Worm (Caenorhabditis elegans) whole organism, midembryonic: Measurements from ENCODE around the gene clec-165.

Experiments used
- T22C8.4 ChIP-seq: fragments of 200-800 bp; sonication (Bioruptor generic); IDR thresholded peaks from 2 replicates; pipeline ENCODE4 v1.3.6; 2022; ENCODE audit warnings: missing genetic modification characterization, missing compliant biosample characterization
- cog-1 ChIP-seq: sonication (generic microtip); optimal IDR thresholded peaks from 2 replicates; lab custom pipeline; 2016; ENCODE audit warnings: missing genetic modification characterization, missing compliant biosample characterization
- flt-1 ChIP-seq: fragments of 200-800 bp; sonication (Bioruptor generic); IDR thresholded peaks from 2 replicates; pipeline ENCODE4 v1.3.6; 2022; ENCODE audit warnings: missing genetic modification characterization, missing compliant biosample characterization
- klf-2 ChIP-seq: fragments of 200-800 bp; sonication (Bioruptor generic); conservative IDR thresholded peaks from 2 replicates; pipeline ENCODE4 v1.3.6; 2022; ENCODE audit warnings: missing genetic modification reagents, missing genetic modification characterization, missing compliant biosample characterization
- med-1 ChIP-seq: sonication (generic microtip); optimal IDR thresholded peaks from 2 replicates; lab custom pipeline; 2017; ENCODE audit warnings: missing genetic modification characterization, mild to moderate bottlenecking, missing compliant biosample characterization, antibody characterized with exemption, missing genetic modification reagents; ENCODE audit not compliant: insufficient read depth
- ref-1 ChIP-seq: fragments of 200-800 bp; sonication (Bioruptor generic); conservative IDR thresholded peaks from 2 replicates; pipeline ENCODE4 v1.3.6; 2022; ENCODE audit warnings: missing genetic modification reagents, missing genetic modification characterization, missing compliant biosample characterization
- tab-1 ChIP-seq: fragments of 200-800 bp; sonication (Bioruptor generic); IDR thresholded peaks from 2 replicates; pipeline ENCODE4 v1.3.6; 2022; ENCODE audit warnings: missing genetic modification characterization, missing compliant biosample characterization
- ztf-23 ChIP-seq: fragments of 200-800 bp; sonication (Bioruptor generic); IDR thresholded peaks from 2 replicates; pipeline ENCODE4 v1.3.6; 2022; ENCODE audit warnings: missing genetic modification reagents, missing genetic modification characterization, missing compliant biosample characterization
- ztf-29 ChIP-seq: fragments of 200-800 bp; sonication (Bioruptor generic); IDR thresholded peaks from 2 replicates; pipeline ENCODE4 v1.3.6; 2022; ENCODE audit warnings: missing genetic modification reagents, missing genetic modification characterization, missing compliant biosample characterization

Gene clec-165

DNA sequence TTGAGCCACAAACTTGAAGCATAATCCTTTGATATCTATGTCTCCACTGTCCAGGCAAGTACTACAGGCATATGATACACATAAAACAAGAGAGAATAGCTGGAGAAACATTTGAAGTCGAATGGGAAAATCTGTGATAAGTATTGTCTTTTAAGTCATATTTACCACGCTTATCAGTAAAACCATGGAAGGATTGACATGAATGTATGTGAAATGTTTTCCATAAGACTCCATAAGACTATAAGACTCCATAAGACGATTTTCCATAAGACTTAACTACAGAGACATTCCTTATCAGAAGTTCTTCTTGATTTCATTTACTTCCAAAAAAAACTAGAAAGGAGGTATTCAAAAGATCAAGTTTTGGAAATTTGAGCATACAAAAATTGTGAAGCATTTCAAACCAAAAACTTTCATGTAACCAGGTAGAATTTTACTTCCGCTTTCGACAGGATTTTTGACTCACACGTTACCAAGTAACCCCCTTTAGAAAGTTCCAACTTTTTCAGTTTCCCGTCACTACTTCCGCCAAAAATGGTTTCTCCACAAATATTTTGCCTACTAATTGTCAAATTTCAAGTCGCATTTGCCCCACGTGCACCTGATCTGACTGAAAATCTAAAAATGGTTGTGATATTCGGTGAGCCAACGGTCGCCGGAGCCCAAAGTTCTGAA lies at the start of gene clec-165, which contains the start of gene F38A1.11:
Gene clec-165 (minus strand): TSS at position 125 of the 675 bp plus-strand sequence.
Gene F38A1.11 (plus strand): TSS at position 625 of the 675 bp plus-strand sequence.
- no peak for TF ChIP-seq ztf-29 (GFP tag; lab: Robert Waterston, UW)

DNA sequence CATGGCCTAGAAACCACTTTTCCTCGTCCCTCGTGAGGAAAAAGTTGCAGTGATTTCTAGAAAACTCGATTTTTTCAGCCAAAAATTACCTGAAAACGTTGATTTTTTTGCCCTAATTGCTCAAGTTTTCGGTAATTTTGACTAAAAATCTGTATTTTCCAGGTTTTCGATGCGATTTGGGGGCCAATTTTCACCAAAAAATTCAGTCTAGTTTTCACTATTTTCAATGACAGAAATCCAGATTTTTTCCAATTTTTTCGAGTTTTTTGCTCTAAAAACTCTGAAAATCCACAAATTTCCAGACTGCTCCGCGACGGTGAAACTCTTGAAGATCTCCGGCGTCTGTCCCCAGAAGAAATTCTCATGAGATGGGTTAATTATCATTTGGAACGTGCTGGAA lies 42.6 kb upstream of the clec-165 start, which contains the start of gene plst-1:
Gene plst-1 (plus strand): TSS at position 301 of the 400 bp plus-strand sequence.
- TF ChIP-seq ref-1 (no peak), ztf-23 (GFP tag; lab: Robert Waterston, UW) (no peak), flt-1 (no peak), ztf-29 (GFP tag; lab: Robert Waterston, UW) (no peak), klf-2 (GFP tag; lab: Robert Waterston, UW) (no peak), tab-1 (GFP tag; lab: Robert Waterston, UW) (no peak), T22C8.4 (GFP tag; lab: Robert Waterston, UW) (no peak), med-1 (no peak)

DNA sequence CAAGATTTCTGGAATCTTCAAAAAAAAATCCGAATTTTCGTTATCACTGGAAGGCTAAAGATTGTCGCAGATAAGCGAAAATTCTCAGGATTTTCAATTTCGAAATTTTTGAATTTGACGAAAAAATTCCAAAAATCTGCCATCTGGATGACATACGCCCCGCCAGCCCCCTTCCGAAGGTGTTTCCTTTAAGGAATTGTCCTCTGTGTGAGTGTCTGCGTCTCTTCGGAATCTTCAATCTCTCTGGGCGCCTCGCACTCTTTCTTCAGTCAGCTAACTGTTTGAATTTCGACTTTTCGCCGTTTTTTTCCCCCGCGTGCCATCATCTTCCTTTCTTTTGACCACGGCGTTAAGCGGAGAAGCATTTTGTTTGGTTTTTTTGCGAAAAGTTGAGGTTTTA lies 39.9 kb upstream of the clec-165 start:
- TF ChIP-seq tab-1 (GFP tag; lab: Robert Waterston, UW) (no peak), T22C8.4 (GFP tag; lab: Robert Waterston, UW) (no peak), ztf-23 (GFP tag; lab: Robert Waterston, UW) (no peak), med-1 (no peak), ref-1 (no peak), klf-2 (GFP tag; lab: Robert Waterston, UW) (no peak), ztf-29 (GFP tag; lab: Robert Waterston, UW) (no peak), flt-1 (no peak), cog-1 (tag; lab: Kevin White, UChicago) (no peak)

DNA sequence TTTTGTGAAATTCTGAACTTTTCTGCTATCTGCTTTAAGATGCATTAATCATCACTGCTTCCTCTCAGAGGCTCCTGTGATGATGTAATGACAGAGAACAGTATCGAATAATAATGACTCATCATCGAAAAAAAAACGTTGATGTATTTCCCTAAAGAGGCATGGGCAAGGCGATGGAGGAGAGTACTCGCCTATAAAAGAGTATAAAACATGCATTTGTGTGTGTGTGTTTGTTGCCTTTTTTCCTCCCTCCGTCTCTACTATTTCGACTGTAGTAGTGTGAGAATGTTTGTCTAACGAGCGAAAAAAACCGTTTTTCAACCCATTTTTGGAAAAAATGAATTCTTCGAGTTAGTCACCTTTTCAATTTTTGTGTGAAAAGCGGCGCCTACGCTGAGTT lies 38.2 kb upstream of the clec-165 start:
- TF ChIP-seq ztf-23 (GFP tag; lab: Robert Waterston, UW) (no peak), ztf-29 (GFP tag; lab: Robert Waterston, UW) (no peak), ref-1 (no peak), flt-1 (no peak), med-1 (no peak), cog-1 (tag; lab: Kevin White, UChicago) (no peak), tab-1 (GFP tag; lab: Robert Waterston, UW) (no peak), klf-2 (GFP tag; lab: Robert Waterston, UW) (no peak), T22C8.4 (GFP tag; lab: Robert Waterston, UW) (no peak)

DNA sequence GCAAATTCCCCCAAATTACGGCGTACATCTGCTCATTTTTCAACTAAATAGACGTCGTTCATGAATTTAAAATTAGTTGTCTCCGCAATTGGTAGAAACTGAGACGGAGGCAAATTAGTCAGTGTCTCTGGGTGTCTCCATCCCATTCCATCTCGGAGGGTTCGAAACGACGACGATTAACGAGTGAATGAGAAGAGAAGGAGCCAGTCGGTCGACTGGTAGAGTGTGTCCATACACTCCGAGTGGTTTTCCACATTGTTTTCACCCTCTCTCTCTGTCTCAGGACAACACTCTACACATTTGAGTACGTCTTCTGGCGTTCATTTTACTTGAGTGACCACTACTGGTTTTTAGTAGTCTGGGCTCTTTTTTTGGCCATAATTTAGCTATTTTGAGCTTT lies 32.3 kb upstream of the clec-165 start:
- TF ChIP-seq T22C8.4 (GFP tag; lab: Robert Waterston, UW) (no peak), med-1 (no peak), cog-1 (tag; lab: Kevin White, UChicago) (no peak), klf-2 (GFP tag; lab: Robert Waterston, UW) (no peak), tab-1 (GFP tag; lab: Robert Waterston, UW) (no peak), ztf-29 (GFP tag; lab: Robert Waterston, UW) (no peak)

DNA sequence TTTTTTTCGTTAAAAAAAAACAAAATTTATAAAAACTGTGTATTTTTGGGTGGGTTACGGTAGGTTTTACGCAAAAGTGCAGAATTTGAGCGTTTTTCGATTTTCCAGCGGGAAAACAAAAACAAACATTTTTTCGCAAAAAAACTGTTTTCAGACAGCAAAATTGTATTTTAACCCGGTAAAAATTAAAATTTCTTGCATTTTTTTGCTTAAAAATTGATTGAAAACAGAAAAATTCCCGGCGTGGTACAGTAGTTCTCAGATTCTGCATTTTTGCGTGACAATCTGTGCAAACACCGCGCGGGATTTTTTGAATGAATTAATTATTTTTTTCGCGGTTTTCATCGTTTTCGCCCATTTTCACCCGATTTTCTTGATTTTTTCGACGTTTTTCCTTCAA lies 30.4 kb upstream of the clec-165 start:
- TF ChIP-seq med-1: no peak
- no peak for TF ChIP-seq ztf-23 (GFP tag; lab: Robert Waterston, UW)
- TF ChIP-seq ref-1: no peak
- TF ChIP-seq klf-2 (GFP tag; lab: Robert Waterston, UW): no peak
- TF ChIP-seq ztf-29 (GFP tag; lab: Robert Waterston, UW): no peak

DNA sequence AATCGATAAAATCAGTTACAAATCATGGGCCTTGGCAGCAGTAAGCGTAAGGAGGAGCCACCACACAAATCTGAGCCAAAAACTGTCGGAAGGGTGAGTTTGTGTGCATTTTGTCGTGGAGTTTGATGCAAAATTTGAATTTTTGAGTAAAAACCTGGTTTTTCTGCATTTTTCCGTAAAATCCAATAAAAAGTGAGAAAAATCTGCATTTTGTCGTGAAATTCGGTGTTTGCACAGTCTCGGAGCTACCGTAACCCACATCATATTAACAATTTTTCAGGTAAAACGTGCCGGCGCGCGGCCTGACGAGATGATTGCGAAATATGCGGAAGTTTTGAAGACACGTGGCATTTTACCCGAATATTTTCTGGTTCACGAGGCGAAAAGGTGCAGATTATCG lies 29.2 kb upstream of the clec-165 start:
- no peak for TF ChIP-seq flt-1
- TF ChIP-seq ztf-23 (GFP tag; lab: Robert Waterston, UW): no peak
- TF ChIP-seq med-1: no peak
- TF ChIP-seq ref-1: no peak
- no peak for TF ChIP-seq ztf-29 (GFP tag; lab: Robert Waterston, UW)
- TF ChIP-seq tab-1 (GFP tag; lab: Robert Waterston, UW): no peak
- no peak for TF ChIP-seq klf-2 (GFP tag; lab: Robert Waterston, UW)
- no peak for TF ChIP-seq cog-1 (tag; lab: Kevin White, UChicago)
- no peak for TF ChIP-seq T22C8.4 (GFP tag; lab: Robert Waterston, UW)

DNA sequence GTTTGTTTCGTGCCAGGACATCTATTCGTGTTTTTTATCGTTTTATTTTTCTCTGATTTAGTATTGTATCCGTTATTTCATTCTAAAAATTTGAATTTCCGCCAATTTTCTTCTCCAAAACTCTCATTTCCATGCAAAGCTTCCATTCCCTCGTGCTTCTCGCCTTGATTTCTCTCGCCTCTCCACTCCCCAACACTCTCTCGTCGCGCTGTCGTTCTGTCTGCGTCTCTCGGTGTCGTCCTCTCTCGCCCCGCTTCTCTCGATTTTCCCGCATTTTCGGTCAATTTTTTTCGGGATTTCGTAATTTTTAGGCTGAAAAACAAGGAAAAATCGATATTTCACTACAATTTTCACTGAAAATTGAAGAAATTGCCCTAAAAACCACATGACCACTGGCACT lies 27.9 kb upstream of the clec-165 start, which contains the start of gene C09E9.1:
Gene C09E9.1 (plus strand): TSS at position 286 of the 400 bp plus-strand sequence.
- TF ChIP-seq ref-1: no peak
- TF ChIP-seq T22C8.4 (GFP tag; lab: Robert Waterston, UW): no peak
- TF ChIP-seq ztf-29 (GFP tag; lab: Robert Waterston, UW): no peak
- no peak for TF ChIP-seq med-1
- TF ChIP-seq tab-1 (GFP tag; lab: Robert Waterston, UW): no peak
- TF ChIP-seq klf-2 (GFP tag; lab: Robert Waterston, UW): no peak
- no peak for TF ChIP-seq flt-1
- no peak for TF ChIP-seq cog-1 (tag; lab: Kevin White, UChicago)
- no peak for TF ChIP-seq ztf-23 (GFP tag; lab: Robert Waterston, UW)

DNA sequence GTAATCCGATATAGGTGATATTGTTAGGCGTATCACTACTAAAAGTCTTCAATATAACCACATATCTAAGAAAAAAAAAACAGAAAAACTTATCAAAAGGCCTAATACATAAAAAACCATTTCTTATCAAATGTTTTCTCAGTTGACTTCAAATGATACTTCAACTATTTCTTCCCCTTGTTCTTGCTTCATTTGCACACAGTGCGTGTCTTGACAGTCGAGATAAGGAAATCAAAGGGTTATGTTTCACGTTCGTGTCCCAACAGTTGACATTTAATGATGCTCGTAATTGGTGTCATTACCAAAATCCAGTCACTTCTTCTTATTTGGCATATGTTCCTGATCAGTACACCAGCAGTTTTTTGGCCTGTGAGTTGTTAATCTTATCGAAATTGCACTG lies 20.0 kb upstream of the clec-165 start, which contains the start of gene clec-170:
Gene clec-170 (plus strand): TSS at position 143 of the 400 bp plus-strand sequence.
- no peak for TF ChIP-seq ztf-29 (GFP tag; lab: Robert Waterston, UW)
- no peak for TF ChIP-seq flt-1
- no peak for TF ChIP-seq T22C8.4 (GFP tag; lab: Robert Waterston, UW)
- TF ChIP-seq cog-1 (tag; lab: Kevin White, UChicago): no peak
- TF ChIP-seq klf-2 (GFP tag; lab: Robert Waterston, UW): no peak
- TF ChIP-seq tab-1 (GFP tag; lab: Robert Waterston, UW): no peak
- no peak for TF ChIP-seq med-1
- TF ChIP-seq ztf-23 (GFP tag; lab: Robert Waterston, UW): no peak
- TF ChIP-seq ref-1: no peak

DNA sequence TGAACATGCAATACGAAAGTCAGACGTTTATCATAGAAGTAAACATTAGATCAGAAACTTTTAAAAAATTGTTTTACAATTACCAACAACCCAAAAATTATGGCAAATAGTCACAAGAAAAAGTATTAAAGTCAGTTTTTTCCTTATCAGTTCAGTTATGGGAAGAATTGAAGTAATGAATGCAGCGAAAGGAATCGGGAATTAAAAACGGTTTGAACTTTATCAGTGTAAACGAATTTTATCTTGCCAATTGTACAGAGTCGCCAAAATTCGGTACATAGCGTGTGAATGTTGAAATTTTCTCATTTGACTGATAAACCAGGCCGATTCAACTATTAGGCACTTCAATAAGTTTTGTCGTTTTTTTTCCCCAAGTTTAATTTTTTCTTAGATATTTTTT lies 19.5 kb upstream of the clec-165 start:
- TF ChIP-seq T22C8.4 (GFP tag; lab: Robert Waterston, UW) (no peak), cog-1 (tag; lab: Kevin White, UChicago) (no peak), med-1 (no peak), ref-1 (no peak), klf-2 (GFP tag; lab: Robert Waterston, UW) (no peak), ztf-23 (GFP tag; lab: Robert Waterston, UW) (no peak), flt-1 (no peak), ztf-29 (GFP tag; lab: Robert Waterston, UW) (no peak), tab-1 (GFP tag; lab: Robert Waterston, UW) (no peak)
